Worm (Caenorhabditis elegans) whole organism, midembryonic: ENCODE results near the gene osm-3.

Experiments
- flt-1 ChIP-seq: fragments of 200-800 bp; sonication (Bioruptor generic); IDR thresholded peaks from 2 replicates; pipeline ENCODE4 v1.3.6; 2022; ENCODE audit warnings: missing genetic modification characterization, missing compliant biosample characterization
- ztf-23 ChIP-seq: fragments of 200-800 bp; sonication (Bioruptor generic); IDR thresholded peaks from 2 replicates; pipeline ENCODE4 v1.3.6; 2022; ENCODE audit warnings: missing genetic modification reagents, missing genetic modification characterization, missing compliant biosample characterization

ce11 chrIV:3848985-3849384, 48.1 kb upstream of the osm-3 start:
- TF ChIP-seq flt-1 (GFP tag; lab: Robert Waterston, UW) (no peak), ztf-23 (GFP tag; lab: Robert Waterston, UW) (no peak)
